Worm (Caenorhabditis elegans): ENCODE results near the gene F54D12.7.

- TF ChIP-seq ama-1 (optimal IDR thresholded peaks at IDR 0.05) (no peak), sox-4 (tag; optimal IDR thresholded peaks at IDR 0.05) (no peak), ceh-14 (tag; optimal IDR thresholded peaks at IDR 0.05) (peak; percentile 38), fkh-10 (GFP tag; optimal IDR thresholded peaks at IDR 0.05) (no peak)
Measured at ce11 chrII:1338196-1338595, 47.0 kb downstream of the F54D12.7 start.

All from whole organism, late embryonic.